Worm (Caenorhabditis elegans): ENCODE results near the gene srh-236.

DNA sequence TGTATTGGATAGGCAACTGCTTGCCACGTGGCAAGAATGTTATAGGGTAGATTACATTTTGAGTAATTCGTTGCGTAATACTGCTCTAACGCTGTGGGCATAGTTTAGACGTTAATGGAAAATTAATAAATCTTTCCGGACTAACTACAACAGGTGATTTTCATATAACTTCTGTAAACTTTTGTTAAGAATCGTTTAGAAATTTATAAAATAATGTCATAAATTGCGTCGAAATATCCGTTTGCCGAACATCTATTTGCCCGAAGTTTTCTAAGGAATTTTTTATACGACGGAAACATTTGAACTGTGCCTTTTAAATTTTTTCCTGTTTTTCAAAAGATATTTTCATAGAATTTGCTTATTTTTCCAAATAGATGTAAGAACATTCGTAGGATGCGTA is 14.3 kb upstream of the srh-236 start, which contains the start of gene srh-112:
- TF ChIP-seq klf-2 (GFP tag; conservative IDR thresholded peaks at IDR 0.05) (no peak), flt-1 (GFP tag; IDR thresholded peaks at IDR 0.05) (no peak), ztf-23 (GFP tag; IDR thresholded peaks at IDR 0.05) (no peak), med-1 (GFP tag; optimal IDR thresholded peaks at IDR 0.05; ENCODE audit: insufficient read depth) (no peak), ztf-29 (GFP tag; IDR thresholded peaks at IDR 0.05) (no peak)
